Fruit fly (Drosophila melanogaster): ENCODE measurements around the gene CG5418.

Gene CG5418

dm6 chr2L:12415485-12416137, 37.4 kb downstream of the CG5418 start (continued):
- no peak for TF ChIP-seq CG6683 (GFP tag; optimal IDR thresholded peaks at IDR 0.05)
- no peak for TF ChIP-seq tll (GFP tag; optimal IDR thresholded peaks at IDR 0.05)
- no peak for TF ChIP-seq CG9876 (GFP tag; optimal IDR thresholded peaks at IDR 0.05)
- TF ChIP-seq gce (GFP tag; IDR thresholded peaks at IDR 0.05) = no peak
- no peak for TF ChIP-seq CG18619 (GFP tag; optimal IDR thresholded peaks at IDR 0.05)
- TF ChIP-seq HmgD (GFP tag; optimal IDR thresholded peaks at IDR 0.05) = no peak
- TF ChIP-seq CG7987 (GFP tag; optimal IDR thresholded peaks at IDR 0.05) = no peak
- no peak for TF ChIP-seq Asciz (GFP tag; optimal IDR thresholded peaks at IDR 0.05)
- TF ChIP-seq CG8388 (GFP tag; optimal IDR thresholded peaks at IDR 0.05) = peak; percentile 23
- TF ChIP-seq seq (GFP tag; IDR thresholded peaks at IDR 0.05) = no peak
- no peak for TF ChIP-seq mirr (GFP tag; optimal IDR thresholded peaks at IDR 0.05)
- TF ChIP-seq aop (GFP tag; IDR thresholded peaks at IDR 0.05) = no peak
- no peak for TF ChIP-seq ab (GFP tag; optimal IDR thresholded peaks at IDR 0.05)
- TF ChIP-seq run (tag; optimal IDR thresholded peaks at IDR 0.05) = no peak
- TF ChIP-seq CG1603 (tag; optimal IDR thresholded peaks at IDR 0.05) = no peak
- TF ChIP-seq jumu (GFP tag; optimal IDR thresholded peaks at IDR 0.05) = no peak
- no peak for TF ChIP-seq dimm (GFP tag; IDR thresholded peaks at IDR 0.05)
- peak; percentile 66 for TF ChIP-seq CG11504 (tag; optimal IDR thresholded peaks at IDR 0.05)
- TF ChIP-seq CG17802 (tag; optimal IDR thresholded peaks at IDR 0.05) = no peak
- no peak for TF ChIP-seq kay (GFP tag; optimal IDR thresholded peaks at IDR 0.05)
- no peak for TF ChIP-seq CG4328 (GFP tag; optimal IDR thresholded peaks at IDR 0.05)
- TF ChIP-seq NfI (GFP tag; optimal IDR thresholded peaks at IDR 0.05) = no peak
- TF ChIP-seq Dll (GFP tag; IDR thresholded peaks at IDR 0.05; ENCODE audit: partially characterized antibody) = no peak
- no peak for TF ChIP-seq hbn (GFP tag; IDR thresholded peaks at IDR 0.05; ENCODE audit: partially characterized antibody)
- TF ChIP-seq CG17612 (GFP tag; IDR thresholded peaks at IDR 0.05) = no peak
- no peak for TF ChIP-seq Atf3 (GFP tag; optimal IDR thresholded peaks at IDR 0.05)
- TF ChIP-seq disco-r (GFP tag; optimal IDR thresholded peaks at IDR 0.05) = no peak
- no peak for TF ChIP-seq ATbp (GFP tag; optimal IDR thresholded peaks at IDR 0.05)
- no peak for TF ChIP-seq psq (GFP tag; optimal IDR thresholded peaks at IDR 0.05)
- TF ChIP-seq emc (GFP tag; optimal IDR thresholded peaks at IDR 0.05) = no peak
- TF ChIP-seq hth (optimal IDR thresholded peaks at IDR 0.05) = no peak
- TF ChIP-seq ttk (GFP tag; IDR thresholded peaks at IDR 0.05) = no peak
- no peak for TF ChIP-seq Ravus (GFP tag; IDR thresholded peaks at IDR 0.05)
- no peak for TF ChIP-seq CG13287 (GFP tag; IDR thresholded peaks at IDR 0.05; ENCODE audit: partially characterized antibody)
- TF ChIP-seq CoRest (tag; optimal IDR thresholded peaks at IDR 0.05) = peak; percentile 46
- no peak for TF ChIP-seq Poxn (GFP tag; IDR thresholded peaks at IDR 0.05)
- TF ChIP-seq gt (GFP tag; IDR thresholded peaks at IDR 0.05) = no peak
- TF ChIP-seq fd3F (GFP tag; optimal IDR thresholded peaks at IDR 0.05) = no peak
- TF ChIP-seq Hsf (GFP tag; optimal IDR thresholded peaks at IDR 0.05) = no peak
- no peak for TF ChIP-seq Elba2 (GFP tag; optimal IDR thresholded peaks at IDR 0.05)
- TF ChIP-seq CG10147 (GFP tag; optimal IDR thresholded peaks at IDR 0.05) = peak; percentile 33
- no peak for TF ChIP-seq bowl (GFP tag; IDR thresholded peaks at IDR 0.05)
- no peak for TF ChIP-seq CG1529 (GFP tag; optimal IDR thresholded peaks at IDR 0.05)
- TF ChIP-seq CG10565 (GFP tag; optimal IDR thresholded peaks at IDR 0.05) = no peak
- TF ChIP-seq Trl (optimal IDR thresholded peaks at IDR 0.05) = no peak
- no peak for TF ChIP-seq Trl (GFP tag; optimal IDR thresholded peaks at IDR 0.05)
- no peak for TF ChIP-seq pb (GFP tag; optimal IDR thresholded peaks at IDR 0.05)
- TF ChIP-seq Atf-2 (GFP tag; optimal IDR thresholded peaks at IDR 0.05) = no peak
- no peak for TF ChIP-seq YL-1 (GFP tag; optimal IDR thresholded peaks at IDR 0.05)
- TF ChIP-seq CG13894 (tag; optimal IDR thresholded peaks at IDR 0.05) = no peak
- no peak for TF ChIP-seq tup (GFP tag; optimal IDR thresholded peaks at IDR 0.05)
